Worm (Caenorhabditis elegans) whole organism, mixed stage, embryonic: ENCODE results near the gene Y82E9BR.3.

Experiments
- M03D4.4 ChIP-seq: sonication (generic microtip); optimal IDR thresholded peaks from 2 replicates; lab custom pipeline; 2017; ENCODE audit warnings: mild to moderate bottlenecking, missing genetic modification characterization, missing compliant biosample characterization
- ceh-39 ChIP-seq: fragments of 150-350 bp; optimal IDR thresholded peaks from 2 replicates; lab custom pipeline; 2014; ENCODE audit warnings: missing biosample characterization, missing genetic modification characterization
- ces-1 ChIP-seq: fragments of 150-350 bp; optimal IDR thresholded peaks from 2 replicates; lab custom pipeline; 2014; ENCODE audit warnings: missing biosample characterization, missing genetic modification reagents, missing genetic modification characterization
- elt-1 ChIP-seq: sonication (generic microtip); optimal IDR thresholded peaks from 2 replicates; lab custom pipeline; 2017; ENCODE audit warnings: missing genetic modification characterization, mild to moderate bottlenecking, missing compliant biosample characterization, antibody characterized with exemption, moderate library complexity, borderline replicate concordance; ENCODE audit not compliant: insufficient read depth
- hlh-1 ChIP-seq: fragments of 150-350 bp; optimal IDR thresholded peaks from 2 replicates; lab custom pipeline; 2014; ENCODE audit warnings: missing biosample characterization, missing genetic modification reagents, missing genetic modification characterization
- lin-13 ChIP-seq: fragments of 150-350 bp; optimal IDR thresholded peaks from 2 replicates; lab custom pipeline; 2014; ENCODE audit warnings: missing biosample characterization, missing genetic modification characterization
- lin-32 ChIP-seq: fragments of 200-800 bp; sonication (Bioruptor generic); optimal IDR thresholded peaks from 2 replicates; lab custom pipeline; 2018; ENCODE audit warnings: mild to moderate bottlenecking, missing genetic modification characterization, missing compliant biosample characterization
- pha-4 ChIP-seq: fragments of 150-350 bp; optimal IDR thresholded peaks from 2 replicates; lab custom pipeline; 2018; ENCODE audit warnings: missing biosample characterization, missing genetic modification reagents, missing genetic modification characterization
- snpc-4 ChIP-seq: fragments of 150-350 bp; optimal IDR thresholded peaks from 2 replicates; lab custom pipeline; 2014; ENCODE audit warnings: missing biosample characterization, missing genetic modification characterization
- sptf-1 ChIP-seq: sonication (generic microtip); optimal IDR thresholded peaks from 2 replicates; lab custom pipeline; 2017; ENCODE audit warnings: mild to moderate bottlenecking, missing genetic modification characterization, moderate library complexity, missing compliant biosample characterization
- unc-62 ChIP-seq: fragments of 150-350 bp; optimal IDR thresholded peaks from 2 replicates; lab custom pipeline; 2014; ENCODE audit warnings: missing biosample characterization, missing genetic modification reagents, missing genetic modification characterization
- ztf-11 ChIP-seq: fragments of 150-350 bp; optimal IDR thresholded peaks from 2 replicates; lab custom pipeline; 2014; ENCODE audit warnings: missing biosample characterization, missing genetic modification characterization

DNA sequence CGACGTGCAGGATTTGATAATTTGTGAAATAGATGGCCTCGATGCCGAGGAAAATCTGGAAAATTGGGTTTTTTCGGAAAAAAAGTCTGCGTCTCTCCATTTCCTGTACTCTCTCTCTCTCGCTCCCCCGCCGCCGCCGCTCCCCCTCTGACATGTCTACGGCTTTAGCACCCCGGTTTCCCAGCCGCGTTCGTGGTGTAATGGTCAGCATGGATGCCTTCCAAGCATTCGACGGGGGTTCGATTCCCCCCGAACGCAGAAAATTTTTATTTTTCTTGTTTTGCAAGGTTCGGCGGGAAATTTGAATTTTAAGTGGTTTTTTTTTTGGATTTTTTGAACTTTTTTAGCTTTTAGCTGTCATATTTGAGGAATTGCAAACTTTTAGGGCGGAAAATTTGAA lies 5.3 kb downstream of the Y82E9BR.3 start:
- TF ChIP-seq unc-62 (no peak), lin-13 (tag; lab: Kevin White, UChicago) (peak; percentile 32), ces-1 (peak; percentile 7), ceh-39 (no peak), snpc-4 (tag; lab: Kevin White, UChicago) (no peak), elt-1 (tag; lab: Kevin White, UChicago) (no peak), pha-4 (no peak), ztf-11 (tag; lab: Kevin White, UChicago) (no peak), hlh-1 (tag; lab: Kevin White, UChicago) (no peak), M03D4.4 (tag; lab: Kevin White, UChicago) (peak; percentile 23), sptf-1 (tag; lab: Kevin White, UChicago) (peak; percentile 85), lin-32 (GFP tag; lab: Kevin White, UChicago) (no peak)
